Worm (Caenorhabditis elegans): ENCODE results near the gene F54H12.10.

F54H12.10 gene

ce11 chrIII:7948802-7949201 lies 10.0 kb downstream of the F54H12.10 start, which contains the start of gene col-90:
col-90 (plus strand) TSS chrIII:7948838.
- TF ChIP-seq hlh-6 (tag; optimal IDR thresholded peaks at IDR 0.05) = no peak

DNA sequence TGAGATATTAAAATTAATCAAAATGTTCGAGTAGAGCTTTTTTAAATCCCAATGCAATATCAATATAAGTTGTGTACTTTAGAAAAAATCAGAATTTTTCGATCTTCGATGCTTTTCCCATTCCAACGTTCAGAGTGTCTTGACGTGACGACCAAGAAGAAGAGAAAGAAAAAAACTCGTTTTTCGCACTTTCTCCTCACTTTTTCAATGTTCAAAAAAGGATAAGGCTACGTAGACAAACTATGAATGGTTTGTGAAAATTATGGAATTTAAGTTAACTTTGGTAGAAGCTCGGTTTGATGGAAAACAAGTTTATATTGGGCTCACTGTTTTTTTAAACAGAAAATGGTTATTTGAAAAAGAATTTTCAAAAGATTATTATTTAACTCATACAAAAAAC lies 11.1 kb downstream of the F54H12.10 start:
- no peak for TF ChIP-seq ceh-6 (GFP tag; optimal IDR thresholded peaks at IDR 0.05)
- TF ChIP-seq pqm-1 (tag; optimal IDR thresholded peaks at IDR 0.05) = no peak
- no peak for TF ChIP-seq nhr-11 (tag; optimal IDR thresholded peaks at IDR 0.05)
- TF ChIP-seq ceh-31 (tag; optimal IDR thresholded peaks at IDR 0.05) = no peak
- TF ChIP-seq ceh-9 (tag; optimal IDR thresholded peaks at IDR 0.05) = no peak
- TF ChIP-seq ceh-2 (tag; optimal IDR thresholded peaks at IDR 0.05) = no peak
- no peak for TF ChIP-seq gmeb-2 (tag; optimal IDR thresholded peaks at IDR 0.05)
- TF ChIP-seq ama-1 (optimal IDR thresholded peaks at IDR 0.05) = no peak
- TF ChIP-seq pag-3 (tag; optimal IDR thresholded peaks at IDR 0.05; ENCODE audit: borderline replicate concordance) = no peak

DNA sequence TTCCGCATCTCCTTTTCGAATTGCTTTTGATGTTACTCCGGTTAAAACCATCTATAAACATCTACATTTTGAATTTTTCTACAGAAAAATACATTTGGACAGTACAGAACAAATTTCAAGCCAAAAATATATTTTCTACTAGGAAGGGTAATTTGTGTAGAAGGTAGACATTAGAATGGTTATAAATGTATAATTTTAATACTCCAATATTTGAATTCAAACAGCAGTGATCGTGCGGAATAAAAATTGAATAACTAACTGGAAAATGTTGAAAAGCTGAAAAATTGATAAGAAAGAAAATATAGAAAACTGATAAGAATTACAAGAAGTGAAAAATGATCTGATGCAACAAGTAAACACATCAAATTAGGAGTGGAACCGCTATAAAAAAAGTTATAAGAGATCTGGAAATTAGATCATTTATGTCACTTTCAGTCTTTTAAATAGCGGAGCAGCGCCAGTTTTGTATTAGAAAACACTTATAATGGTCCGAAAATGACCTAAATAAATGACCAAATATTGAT lies 11.7 kb downstream of the F54H12.10 start, which contains the start of gene gsto-1:
Gene gsto-1, minus strand, starts transcription at position 51 of the 524 bp plus-strand sequence.
- TF ChIP-seq eyg-1 (tag; optimal IDR thresholded peaks at IDR 0.05) (no peak), K02D7.2 (tag; optimal IDR thresholded peaks at IDR 0.05) (no peak), nhr-232 (tag; optimal IDR thresholded peaks at IDR 0.05) (no peak), ceh-45 (GFP tag; IDR thresholded peaks at IDR 0.05) (no peak), rnt-1 (tag; optimal IDR thresholded peaks at IDR 0.05) (no peak), lin-11 (tag; optimal IDR thresholded peaks at IDR 0.05) (no peak), sdc-2 (tag; optimal IDR thresholded peaks at IDR 0.05) (no peak)

- TF ChIP-seq K02D7.2 (tag; optimal IDR thresholded peaks at IDR 0.05) = no peak
- no peak for TF ChIP-seq pros-1 (tag; optimal IDR thresholded peaks at IDR 0.05)
- no peak for TF ChIP-seq pha-2 (tag; optimal IDR thresholded peaks at IDR 0.05)
- TF ChIP-seq mec-3 (tag; optimal IDR thresholded peaks at IDR 0.05; ENCODE audit: borderline replicate concordance) = no peak
- TF ChIP-seq T23F11.4 (GFP tag; optimal IDR thresholded peaks at IDR 0.05) = no peak
- TF ChIP-seq ceh-22 (tag; optimal IDR thresholded peaks at IDR 0.05) = no peak
- no peak for TF ChIP-seq elt-2 (tag; optimal IDR thresholded peaks at IDR 0.05)
- no peak for TF ChIP-seq hlh-30 (tag; optimal IDR thresholded peaks at IDR 0.05; ENCODE audit: insufficient read depth)
- TF ChIP-seq fkh-10 (GFP tag; optimal IDR thresholded peaks at IDR 0.05) = no peak
- no peak for TF ChIP-seq ztf-16 (tag; optimal IDR thresholded peaks at IDR 0.05)
- TF ChIP-seq ahr-1 (tag; optimal IDR thresholded peaks at IDR 0.05) = no peak
- TF ChIP-seq ceh-19 (GFP tag; optimal IDR thresholded peaks at IDR 0.05) = no peak
- TF ChIP-seq ceh-24 (tag; optimal IDR thresholded peaks at IDR 0.05) = no peak
- no peak for TF ChIP-seq syd-9 (tag; optimal IDR thresholded peaks at IDR 0.05)
- TF ChIP-seq ceh-34 (tag; optimal IDR thresholded peaks at IDR 0.05) = no peak
- TF ChIP-seq ceh-2 (tag; optimal IDR thresholded peaks at IDR 0.05) = no peak
These were observed 17.4 kb downstream of the F54H12.10 start, which contains the start of gene kle-2 for ce11 chrIII:7941417-7941816. kle-2 (plus strand) TSS chrIII:7941717.

ce11 chrIII:7940819-7941218 lies 18.0 kb downstream of the F54H12.10 start, which contains the start of gene C29E4.12:
C29E4.12 (plus strand) TSS chrIII:7941151.
- TF ChIP-seq ceh-30 (tag; optimal IDR thresholded peaks at IDR 0.05) (no peak), nfya-1 (tag; optimal IDR thresholded peaks at IDR 0.05) (peak; percentile 56)

- TF ChIP-seq lim-6 (tag; optimal IDR thresholded peaks at IDR 0.05) (no peak), lin-11 (tag; optimal IDR thresholded peaks at IDR 0.05) (no peak), hlh-15 (tag; optimal IDR thresholded peaks at IDR 0.05) (no peak), pax-1 (tag; optimal IDR thresholded peaks at IDR 0.05) (no peak)
These were observed 21.2 kb downstream of the F54H12.10 start, which contains the start of gene C29E4.10 for ce11 chrIII:7937548-7937947. C29E4.10 (plus strand) TSS chrIII:7937848.

Data from whole organism, late embryonic.